Worm (Caenorhabditis elegans): ENCODE data around the gene T14B4.20.

- TF ChIP-seq lin-15B (tag; optimal IDR thresholded peaks at IDR 0.05) (no peak), nhr-12 (tag; optimal IDR thresholded peaks at IDR 0.05) (no peak), nhr-76 (tag; optimal IDR thresholded peaks at IDR 0.05) (no peak), daf-12 (tag; optimal IDR thresholded peaks at IDR 0.05) (no peak), mdl-1 (tag; optimal IDR thresholded peaks at IDR 0.05) (no peak), unc-62 (GFP tag; optimal IDR thresholded peaks at IDR 0.05) (no peak)
These were observed 36.1 kb downstream of the T14B4.20 start, which contains the start of gene F41G3.21 for ce11 chrII:6752850-6753249.
